Worm (Caenorhabditis elegans) whole organism, L4 larva: ENCODE results near the gene F19D8.2.

Experiments used
- F49E8.2 ChIP-seq: sonication (generic microtip); optimal IDR thresholded peaks from 2 replicates; lab custom pipeline; 2016; ENCODE audit warnings: missing compliant biosample characterization, mild to moderate bottlenecking, missing genetic modification characterization, borderline replicate concordance
- R02D3.7 ChIP-seq: fragments of 150-350 bp; sonication (generic microtip); optimal IDR thresholded peaks from 3 replicates; lab custom pipeline; 2014; ENCODE audit warnings: missing biosample characterization, missing genetic modification characterization
- T26A8.4 ChIP-seq: fragments of 200-800 bp; sonication (Bioruptor generic); IDR thresholded peaks from 2 replicates; pipeline ENCODE4 v1.3.6; 2022; ENCODE audit warnings: missing genetic modification characterization, missing compliant biosample characterization
- Y105C5A.15 ChIP-seq: fragments of 200-800 bp; sonication (Bioruptor generic); IDR thresholded peaks from 2 replicates; pipeline ENCODE4 v1.3.6; 2022; ENCODE audit warnings: missing genetic modification characterization, missing compliant biosample characterization
- cey-2 ChIP-seq: sonication (generic microtip); optimal IDR thresholded peaks from 3 replicates; lab custom pipeline; 2017; ENCODE audit warnings: missing genetic modification characterization, mild to moderate bottlenecking, missing compliant biosample characterization, antibody characterized with exemption, borderline replicate concordance; ENCODE audit not compliant: insufficient read depth
- fkh-10 ChIP-seq: fragments of 150-350 bp; optimal IDR thresholded peaks from 2 replicates; lab custom pipeline; 2014; ENCODE audit warnings: missing biosample characterization, missing genetic modification reagents, missing genetic modification characterization
- hif-1 ChIP-seq, 2 experiments: sonication (generic microtip); optimal IDR thresholded peaks; 2 replicates each; lab custom pipeline; 2016 to 2017; ENCODE audit warnings: missing compliant biosample characterization in 2 of 2, missing genetic modification characterization in 2 of 2, missing genetic modification reagents in 2 of 2, missing genotype in 2 of 2, mild to moderate bottlenecking in 1 of 2
- lin-13 ChIP-seq: fragments of 150-350 bp; optimal IDR thresholded peaks from 2 replicates; lab custom pipeline; 2014; ENCODE audit warnings: missing biosample characterization, missing genetic modification reagents, missing genetic modification characterization

DNA sequence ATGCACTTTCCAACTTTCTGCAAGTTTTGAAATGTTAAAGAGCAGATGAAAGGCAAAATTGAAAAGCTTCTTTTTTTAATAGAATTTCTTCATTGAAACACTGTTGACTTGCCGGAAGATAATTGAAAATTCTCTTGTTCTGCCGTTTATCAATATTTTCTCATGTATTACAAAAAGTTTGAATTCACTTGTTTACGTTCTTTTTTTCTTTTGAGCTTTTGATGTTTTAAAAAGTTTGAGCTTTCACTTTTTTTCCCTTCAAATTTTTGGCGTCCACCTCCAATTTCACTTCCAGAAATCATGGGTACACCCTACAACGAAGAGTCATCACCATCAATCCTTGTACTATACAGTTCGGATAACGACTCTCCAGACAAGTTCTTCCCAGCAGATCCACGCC lies at the start of gene F19D8.2:
- TF ChIP-seq Y105C5A.15 (GFP tag; lab: Robert Waterston, UW) = no peak
- no peak for TF ChIP-seq T26A8.4
- TF ChIP-seq lin-13 (GFP tag; lab: Kevin White, UChicago) = no peak
- TF ChIP-seq R02D3.7 (tag; lab: Kevin White, UChicago) = no peak
- no peak for TF ChIP-seq fkh-10
- TF ChIP-seq hif-1 (tag; optimal IDR thresholded peaks at IDR 0.05; lab: Kevin White, UChicago) = no peak
- TF ChIP-seq cey-2 (tag; lab: Kevin White, UChicago) = no peak
- TF ChIP-seq F49E8.2 = no peak
